Fruit fly (Drosophila melanogaster): ENCODE measurements around the gene CG8539.

DNA sequence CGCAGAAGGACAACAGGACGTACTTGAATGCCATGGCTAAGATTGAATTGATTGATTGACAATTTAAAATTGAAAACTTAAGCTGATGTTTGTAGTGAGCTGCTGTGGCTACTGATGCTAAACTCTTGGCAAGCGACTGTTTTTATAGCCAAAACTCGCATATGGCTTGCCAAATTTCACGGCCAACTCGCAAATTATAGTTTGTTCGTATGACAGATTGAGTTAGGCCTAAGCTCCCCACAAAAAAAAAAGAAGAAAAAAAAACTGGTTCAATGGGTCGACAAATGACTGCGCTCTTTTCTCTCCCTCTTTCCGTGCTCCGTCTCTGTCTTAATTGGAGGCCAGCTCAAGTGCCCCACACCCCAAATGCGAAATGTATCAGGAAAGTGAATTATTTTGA lies 28.4 kb downstream of the CG8539 start, which contains the start of gene CG8543:
- TF ChIP-seq CG3163 (GFP tag; optimal IDR thresholded peaks at IDR 0.05): no peak
- TF ChIP-seq tna (GFP tag; IDR thresholded peaks at IDR 0.05; ENCODE audit: partially characterized antibody): no peak
- no peak for TF ChIP-seq CG3995 (GFP tag; optimal IDR thresholded peaks at IDR 0.05)
- TF ChIP-seq cwo (GFP tag; optimal IDR thresholded peaks at IDR 0.05): no peak
- no peak for TF ChIP-seq klu (GFP tag; IDR thresholded peaks at IDR 0.05)
- no peak for TF ChIP-seq CG2875 (GFP tag; optimal IDR thresholded peaks at IDR 0.05)
- TF ChIP-seq Six4 (GFP tag; optimal IDR thresholded peaks at IDR 0.05): no peak
